Worm (Caenorhabditis elegans) whole organism, L4 larva: ENCODE measurements around the gene C38H2.3.

Experiments used
- D1046.2 ChIP-seq: fragments of 200-800 bp; sonication (Bioruptor generic); IDR thresholded peaks from 2 replicates; pipeline ENCODE4 v1.3.6; 2022; ENCODE audit warnings: missing genetic modification characterization, missing compliant biosample characterization
- F10B5.3 ChIP-seq: sonication (generic microtip); optimal IDR thresholded peaks from 2 replicates; lab custom pipeline; 2016; ENCODE audit warnings: mild to moderate bottlenecking, missing genetic modification characterization, missing compliant biosample characterization
- F26F4.8 ChIP-seq: fragments of 200-800 bp; sonication (Bioruptor generic); conservative IDR thresholded peaks from 2 replicates; pipeline ENCODE4 v1.3.6; 2022; ENCODE audit warnings: missing genetic modification characterization, missing compliant biosample characterization
- F37D6.2 ChIP-seq: sonication (generic microtip); optimal IDR thresholded peaks from 2 replicates; lab custom pipeline; 2016; ENCODE audit warnings: mild to moderate bottlenecking, missing genetic modification characterization, missing compliant biosample characterization
- F49E8.2 ChIP-seq: sonication (generic microtip); optimal IDR thresholded peaks from 2 replicates; lab custom pipeline; 2016; ENCODE audit warnings: missing compliant biosample characterization, mild to moderate bottlenecking, missing genetic modification characterization, borderline replicate concordance
- R02D3.7 ChIP-seq: fragments of 150-350 bp; sonication (generic microtip); optimal IDR thresholded peaks from 3 replicates; lab custom pipeline; 2014; ENCODE audit warnings: missing biosample characterization, missing genetic modification characterization
- T20F7.1 ChIP-seq: fragments of 200-800 bp; sonication (Bioruptor generic); optimal IDR thresholded peaks from 2 replicates; lab custom pipeline; 2018; ENCODE audit warnings: mild to moderate bottlenecking, missing genetic modification characterization, missing compliant biosample characterization
- Y5F2A.4 ChIP-seq: fragments of 200-800 bp; sonication (Bioruptor generic); optimal IDR thresholded peaks from 2 replicates; lab custom pipeline; 2018; ENCODE audit warnings: mild to moderate bottlenecking, missing genetic modification characterization, missing compliant biosample characterization
- Y75B8A.6 ChIP-seq: fragments of 200-800 bp; sonication (Bioruptor generic); IDR thresholded peaks from 2 replicates; pipeline ENCODE4 v1.3.6; 2022; ENCODE audit warnings: missing genetic modification reagents, missing genetic modification characterization, missing compliant biosample characterization
- ZK337.2 ChIP-seq: fragments of 200-800 bp; sonication (Bioruptor generic); IDR thresholded peaks from 2 replicates; pipeline ENCODE4 v1.3.6; 2022; ENCODE audit warnings: missing genetic modification reagents, missing genetic modification characterization, missing compliant biosample characterization
- ZK546.5 ChIP-seq, 2 experiments: sonication (generic microtip); optimal IDR thresholded peaks; 2 replicates each; lab custom pipeline; 2017; ENCODE audit warnings: missing biosample characterization in 2 of 2, missing genetic modification characterization in 2 of 2
- aha-1 ChIP-seq: fragments of 150-350 bp; peaks from one replicate; lab custom pipeline; 2014; ENCODE audit warnings: missing biosample characterization, missing genetic modification characterization
- aly-2 ChIP-seq: sonication (generic microtip); optimal IDR thresholded peaks from 2 replicates; lab custom pipeline; 2018; ENCODE audit warnings: missing biosample characterization, missing genetic modification characterization
- ama-1 ChIP-seq: fragments of 150-350 bp; optimal IDR thresholded peaks from 2 replicates; lab custom pipeline; 2014; ENCODE audit warnings: inconsistent platforms, mixed read lengths
- arid-1 ChIP-seq: fragments of 200-800 bp; sonication (Bioruptor generic); conservative IDR thresholded peaks from 2 replicates; pipeline ENCODE4 v1.3.6; 2022; ENCODE audit warnings: missing genetic modification reagents, missing genetic modification characterization, missing compliant biosample characterization
- ceh-28 ChIP-seq: fragments of 150-350 bp; optimal IDR thresholded peaks from 2 replicates; lab custom pipeline; 2014; ENCODE audit warnings: missing biosample characterization, missing genetic modification reagents, missing genetic modification characterization
- ceh-62 ChIP-seq: sonication (generic microtip); optimal IDR thresholded peaks from 2 replicates; lab custom pipeline; 2017; ENCODE audit warnings: missing biosample characterization, missing genetic modification characterization
- ceh-82 ChIP-seq: sonication (generic microtip); optimal IDR thresholded peaks from 2 replicates; lab custom pipeline; 2017; ENCODE audit warnings: missing biosample characterization, missing genetic modification characterization
- cey-2 ChIP-seq: sonication (generic microtip); optimal IDR thresholded peaks from 3 replicates; lab custom pipeline; 2017; ENCODE audit warnings: missing genetic modification characterization, mild to moderate bottlenecking, missing compliant biosample characterization, antibody characterized with exemption, borderline replicate concordance; ENCODE audit not compliant: insufficient read depth
- daf-12 ChIP-seq: fragments of 150-350 bp; optimal IDR thresholded peaks from 2 replicates; lab custom pipeline; 2014; ENCODE audit warnings: missing biosample characterization, missing genetic modification reagents, missing genetic modification characterization
- daf-19 ChIP-seq: fragments of 200-800 bp; sonication (Bioruptor generic); conservative IDR thresholded peaks from 2 replicates; pipeline ENCODE4 v1.3.6; 2022; ENCODE audit warnings: missing genetic modification characterization, missing compliant biosample characterization
- dpl-1 ChIP-seq: fragments of 150-350 bp; optimal IDR thresholded peaks from 2 replicates; lab custom pipeline; 2014; ENCODE audit warnings: missing biosample characterization, missing genetic modification reagents, missing genetic modification characterization
- duxl-1 ChIP-seq: sonication (generic microtip); optimal IDR thresholded peaks from 2 replicates; lab custom pipeline; 2016; ENCODE audit warnings: mild to moderate bottlenecking, missing genetic modification characterization, moderate library complexity, missing compliant biosample characterization; ENCODE audit not compliant: poor library complexity
- egl-27 ChIP-seq: sonication (generic microtip); optimal IDR thresholded peaks from 3 replicates; lab custom pipeline; 2017; ENCODE audit warnings: missing biosample characterization, missing genetic modification reagents, missing genetic modification characterization
- egl-43 ChIP-seq: fragments of 200-800 bp; sonication (Bioruptor generic); IDR thresholded peaks from 2 replicates; pipeline ENCODE4 v1.3.6; 2022; ENCODE audit warnings: missing genetic modification reagents, missing genetic modification characterization, missing compliant biosample characterization
- fkh-10 ChIP-seq: fragments of 150-350 bp; optimal IDR thresholded peaks from 2 replicates; lab custom pipeline; 2014; ENCODE audit warnings: missing biosample characterization, missing genetic modification reagents, missing genetic modification characterization
- gei-8 ChIP-seq: fragments of 200-800 bp; sonication (Bioruptor generic); optimal IDR thresholded peaks from 2 replicates; lab custom pipeline; 2018; ENCODE audit warnings: mild to moderate bottlenecking, missing genetic modification characterization, missing compliant biosample characterization
- hif-1 ChIP-seq, 2 experiments: sonication (generic microtip); optimal IDR thresholded peaks; 2 replicates each; lab custom pipeline; 2016 to 2017; ENCODE audit warnings: missing compliant biosample characterization in 2 of 2, missing genetic modification characterization in 2 of 2, missing genetic modification reagents in 2 of 2, missing genotype in 2 of 2, mild to moderate bottlenecking in 1 of 2
- hlh-11 ChIP-seq: fragments of 200-800 bp; sonication (Bioruptor generic); optimal IDR thresholded peaks from 2 replicates; lab custom pipeline; 2018; ENCODE audit warnings: mild to moderate bottlenecking, missing genetic modification characterization, missing compliant biosample characterization
- lin-1 ChIP-seq: fragments of 200-800 bp; sonication (Bioruptor generic); IDR thresholded peaks from 2 replicates; pipeline ENCODE4 v1.3.6; 2022; ENCODE audit warnings: missing genetic modification reagents, missing genetic modification characterization, missing compliant biosample characterization
- lin-15B ChIP-seq: fragments of 150-350 bp; sonication (generic microtip); optimal IDR thresholded peaks from 3 replicates; lab custom pipeline; 2014; ENCODE audit warnings: missing biosample characterization, missing genetic modification characterization
- lsy-2 ChIP-seq, 2 experiments: fragments of 150-350 bp in 1 of 2; sonication (generic microtip) in 1 of 2; optimal IDR thresholded peaks; 2 replicates each; lab custom pipeline; 2014 to 2017; ENCODE audit warnings: missing biosample characterization in 2 of 2, missing genetic modification characterization in 2 of 2
- mdl-1 ChIP-seq, 2 experiments: fragments of 150-350 bp in 1 of 2; sonication (generic microtip) in 1 of 2; optimal IDR thresholded peaks; 2 replicates each; lab custom pipeline; 2014 to 2017; ENCODE audit warnings: missing biosample characterization in 2 of 2, missing genetic modification characterization in 2 of 2
- mdt-29 ChIP-seq: fragments of 200-800 bp; sonication (Bioruptor generic); IDR thresholded peaks from 2 replicates; pipeline ENCODE4 v1.3.6; 2022; ENCODE audit warnings: missing genetic modification reagents, missing genetic modification characterization, missing compliant biosample characterization
- mes-2 ChIP-seq: sonication (generic microtip); optimal IDR thresholded peaks from 2 replicates; lab custom pipeline; 2016; ENCODE audit warnings: missing genotype, mild to moderate bottlenecking, missing genetic modification characterization, missing compliant biosample characterization; ENCODE audit not compliant: poor library complexity, severe bottlenecking
- nhr-11 ChIP-seq: fragments of 150-350 bp; optimal IDR thresholded peaks from 2 replicates; lab custom pipeline; 2014; ENCODE audit warnings: missing biosample characterization, missing genetic modification characterization
- nhr-237 ChIP-seq: sonication (generic microtip); optimal IDR thresholded peaks from 2 replicates; lab custom pipeline; 2017; ENCODE audit warnings: missing biosample characterization, missing genetic modification characterization
- nhr-28 ChIP-seq: fragments of 150-350 bp; optimal IDR thresholded peaks from 2 replicates; lab custom pipeline; 2014; ENCODE audit warnings: missing biosample characterization, missing genetic modification characterization
- nhr-42 ChIP-seq: fragments of 200-800 bp; sonication (Bioruptor generic); IDR thresholded peaks from 2 replicates; pipeline ENCODE4 v1.3.6; 2022; ENCODE audit warnings: missing genetic modification characterization, missing compliant biosample characterization
- nhr-76 ChIP-seq: fragments of 150-350 bp; optimal IDR thresholded peaks from 2 replicates; lab custom pipeline; 2014; ENCODE audit warnings: missing biosample characterization, missing genetic modification characterization
- pha-4 ChIP-seq, 2 experiments: fragments of 150-350 bp in 1 of 2; fragments of 200-800 bp in 1 of 2; sonication (Bioruptor generic) in 1 of 2; IDR thresholded peaks in 1 of 2; optimal IDR thresholded peaks in 1 of 2; 2 replicates each; pipeline versions ENCODE4 v1.3.6 to Lab custom; 2014 to 2022; ENCODE audit warnings: missing genetic modification characterization in 2 of 2, missing genetic modification reagents in 2 of 2, missing biosample characterization in 1 of 2, missing compliant biosample characterization in 1 of 2
- pqm-1 ChIP-seq: sonication (generic microtip); optimal IDR thresholded peaks from 2 replicates; lab custom pipeline; 2017; ENCODE audit warnings: missing biosample characterization, missing genetic modification characterization
- rbr-2 ChIP-seq: sonication (generic microtip); optimal IDR thresholded peaks from 2 replicates; lab custom pipeline; 2016; ENCODE audit warnings: missing genotype, missing genetic modification characterization, missing compliant biosample characterization
- sdz-12 ChIP-seq: fragments of 200-800 bp; sonication (Bioruptor generic); optimal IDR thresholded peaks from 2 replicates; lab custom pipeline; 2018; ENCODE audit warnings: mild to moderate bottlenecking, missing genetic modification characterization, missing compliant biosample characterization
- tag-97 ChIP-seq: fragments of 200-800 bp; sonication (Bioruptor generic); IDR thresholded peaks from 2 replicates; pipeline ENCODE4 v1.3.6; 2022; ENCODE audit warnings: missing genetic modification characterization, missing compliant biosample characterization
- unc-130 ChIP-seq: sonication (generic microtip); optimal IDR thresholded peaks from 2 replicates; lab custom pipeline; 2016; ENCODE audit warnings: missing genetic modification reagents, missing genetic modification characterization, missing compliant biosample characterization
- unc-39 ChIP-seq: sonication (generic microtip); optimal IDR thresholded peaks from 2 replicates; lab custom pipeline; 2017; ENCODE audit warnings: missing biosample characterization, missing genetic modification characterization
- unc-62 ChIP-seq, 3 experiments: fragments of 150-350 bp in 1 of 3; sonication (generic microtip); optimal IDR thresholded peaks in 2 of 3; peaks in 1 of 3; 1 replicate in 1 of 3; 2 replicates in 2 of 3; lab custom pipeline; 2014 to 2017; ENCODE audit warnings: missing biosample characterization in 3 of 3, missing genetic modification characterization in 3 of 3, missing genetic modification reagents in 3 of 3, missing genotype in 1 of 3
- zfp-2 ChIP-seq: sonication (generic microtip); optimal IDR thresholded peaks from 2 replicates; lab custom pipeline; 2016; ENCODE audit warnings: mild to moderate bottlenecking, missing genetic modification characterization, missing compliant biosample characterization
- ztf-11 ChIP-seq: fragments of 150-350 bp; optimal IDR thresholded peaks from 2 replicates; lab custom pipeline; 2014; ENCODE audit warnings: missing biosample characterization, missing genetic modification characterization

The C38H2.3 gene

ce11 chrIII:10357598-10358186 lies 28.7 kb downstream of the C38H2.3 start, which contains the start of gene umps-1 (continued):
- TF ChIP-seq ZK337.2 (GFP tag; lab: Robert Waterston, UW), result no peak
- no peak for TF ChIP-seq nhr-42 (GFP tag; lab: Robert Waterston, UW)
- no peak for TF ChIP-seq D1046.2 (GFP tag; lab: Robert Waterston, UW)
- no peak for TF ChIP-seq nhr-237 (tag; lab: Kevin White, UChicago)
- TF ChIP-seq unc-62 (GFP tag; optimal IDR thresholded peaks at IDR 0.05 in 1 of 2; lab: Kevin White, UChicago), result no peak
- no peak for TF ChIP-seq unc-62 (tag; optimal IDR thresholded peaks at IDR 0.05; lab: Kevin White, UChicago)
- TF ChIP-seq unc-130 (GFP tag; lab: Kevin White, UChicago), result no peak
- TF ChIP-seq F49E8.2 (tag; lab: Kevin White, UChicago), result no peak
- TF ChIP-seq hlh-11, result peak; percentile 50
- no peak for TF ChIP-seq nhr-76
- no peak for TF ChIP-seq R02D3.7 (tag; lab: Kevin White, UChicago)
- TF ChIP-seq lin-1, result no peak
- TF ChIP-seq mdl-1 (tag; optimal IDR thresholded peaks at IDR 0.05; lab: Kevin White, UChicago), result no peak
- no peak for TF ChIP-seq F26F4.8 (GFP tag; lab: Robert Waterston, UW)
- no peak for TF ChIP-seq egl-43 (GFP tag; lab: Robert Waterston, UW)
- TF ChIP-seq dpl-1, result peak; percentile 98
- no peak for TF ChIP-seq fkh-10 (GFP tag; lab: Kevin White, UChicago)
- no peak for TF ChIP-seq egl-27 (tag; lab: Kevin White, UChicago)
- no peak for TF ChIP-seq ceh-62 (tag; lab: Kevin White, UChicago)
- no peak for TF ChIP-seq pha-4 (GFP tag; IDR thresholded peaks at IDR 0.05; lab: Robert Waterston, UW)
- no peak for TF ChIP-seq pha-4 (tag; optimal IDR thresholded peaks at IDR 0.05; lab: Kevin White, UChicago)
- TF ChIP-seq gei-8 (GFP tag; lab: Kevin White, UChicago), result no peak
- no peak for TF ChIP-seq F37D6.2 (tag; lab: Kevin White, UChicago)
- no peak for TF ChIP-seq arid-1 (GFP tag; lab: Robert Waterston, UW)
- no peak for TF ChIP-seq pqm-1
- TF ChIP-seq daf-19 (GFP tag; lab: Robert Waterston, UW), result no peak
- TF ChIP-seq aha-1 (tag; lab: Kevin White, UChicago), result peak; percentile 52
- TF ChIP-seq Y75B8A.6, result no peak
- TF ChIP-seq ztf-11, result no peak
- TF ChIP-seq tag-97 (GFP tag; lab: Robert Waterston, UW), result no peak
- TF ChIP-seq lin-15B (tag; lab: Kevin White, UChicago), result no peak
- TF ChIP-seq ceh-82 (tag; lab: Kevin White, UChicago), result no peak
- TF ChIP-seq lsy-2 (tag; optimal IDR thresholded peaks at IDR 0.05; lab: Kevin White, UChicago), result peak; percentile 80 to 99
- TF ChIP-seq F10B5.3 (tag; lab: Kevin White, UChicago), result no peak
- TF ChIP-seq nhr-28, result peak; percentile 74
- no peak for TF ChIP-seq duxl-1
- no peak for TF ChIP-seq cey-2
- TF ChIP-seq daf-12 (tag; lab: Kevin White, UChicago), result no peak
- TF ChIP-seq sdz-12 (GFP tag; lab: Kevin White, UChicago), result no peak
- TF ChIP-seq ceh-28 (tag; lab: Kevin White, UChicago), result no peak
- no peak for TF ChIP-seq rbr-2
- no peak for TF ChIP-seq ama-1 (lab: Kevin White, UChicago)
- TF ChIP-seq Y5F2A.4 (GFP tag; lab: Kevin White, UChicago), result no peak
- peak; percentile 84 for TF ChIP-seq mes-2
- peak; percentile 30 for TF ChIP-seq nhr-11 (tag; lab: Kevin White, UChicago)
- no peak for TF ChIP-seq aly-2
- no peak for TF ChIP-seq mdt-29 (GFP tag; lab: Robert Waterston, UW)
- no peak for TF ChIP-seq zfp-2
- no peak for TF ChIP-seq unc-39 (tag; lab: Kevin White, UChicago)
- TF ChIP-seq ZK546.5 (tag; optimal IDR thresholded peaks at IDR 0.05; lab: Kevin White, UChicago), result no peak
- peak in 1 of 2 experiments; percentile 34 for TF ChIP-seq hif-1 (tag; optimal IDR thresholded peaks at IDR 0.05; lab: Kevin White, UChicago)
- TF ChIP-seq T20F7.1 (GFP tag; lab: Kevin White, UChicago), result no peak
